Worm (Caenorhabditis elegans) whole organism, late embryonic: ENCODE measurements around the gene C34C6.10.
A peak's percentile ranks its signal among the peaks of the same experiment; 100 is the strongest.

Source experiments
- C08G9.2 ChIP-seq: sonication (generic microtip); optimal IDR thresholded peaks from 2 replicates; lab custom pipeline; 2016; ENCODE audit warnings: mild to moderate bottlenecking, missing genetic modification characterization, moderate library complexity, missing compliant biosample characterization
- C38D4.7 ChIP-seq: fragments of 200-800 bp; sonication (Bioruptor generic); optimal IDR thresholded peaks from 2 replicates; lab custom pipeline; 2018; ENCODE audit warnings: mild to moderate bottlenecking, missing genetic modification characterization, moderate library complexity, missing compliant biosample characterization
- K09A11.1 ChIP-seq: sonication (generic microtip); optimal IDR thresholded peaks from 2 replicates; lab custom pipeline; 2017; ENCODE audit warnings: antibody characterized with exemption, mild to moderate bottlenecking, missing genetic modification characterization, missing compliant biosample characterization; ENCODE audit not compliant: insufficient read depth
- ahr-1 ChIP-seq: sonication (generic microtip); optimal IDR thresholded peaks from 2 replicates; lab custom pipeline; 2016; ENCODE audit warnings: missing genetic modification characterization, missing compliant biosample characterization
- ceh-18 ChIP-seq: sonication (generic microtip); optimal IDR thresholded peaks from 2 replicates; lab custom pipeline; 2016; ENCODE audit warnings: missing genetic modification characterization, missing compliant biosample characterization
- ceh-19 ChIP-seq: fragments of 200-800 bp; sonication (Bioruptor generic); optimal IDR thresholded peaks from 2 replicates; lab custom pipeline; 2018; ENCODE audit warnings: mild to moderate bottlenecking, missing genetic modification characterization, missing compliant biosample characterization
- ceh-22 ChIP-seq: sonication (generic microtip); optimal IDR thresholded peaks from 2 replicates; lab custom pipeline; 2017; ENCODE audit warnings: missing biosample characterization, missing genetic modification characterization
- ceh-24 ChIP-seq: sonication (generic microtip); optimal IDR thresholded peaks from 2 replicates; lab custom pipeline; 2016; ENCODE audit warnings: mild to moderate bottlenecking, missing genetic modification characterization, missing compliant biosample characterization
- ceh-31 ChIP-seq: sonication (generic microtip); optimal IDR thresholded peaks from 2 replicates; lab custom pipeline; 2016; ENCODE audit warnings: missing genetic modification characterization, missing compliant biosample characterization
- ceh-48 ChIP-seq: sonication (generic microtip); optimal IDR thresholded peaks from 2 replicates; lab custom pipeline; 2016; ENCODE audit warnings: missing genetic modification characterization, inconsistent platforms, missing compliant biosample characterization
- dmd-4 ChIP-seq: sonication (generic microtip); optimal IDR thresholded peaks from 2 replicates; lab custom pipeline; 2016; ENCODE audit warnings: borderline replicate concordance, missing genetic modification characterization, missing compliant biosample characterization
- elt-2 ChIP-seq: sonication (generic microtip); optimal IDR thresholded peaks from 2 replicates; lab custom pipeline; 2016; ENCODE audit warnings: missing genetic modification reagents, missing genetic modification characterization, missing compliant biosample characterization
- ets-4 ChIP-seq: sonication (generic microtip); optimal IDR thresholded peaks from 2 replicates; lab custom pipeline; 2016; ENCODE audit warnings: missing genetic modification characterization, missing compliant biosample characterization
- eyg-1 ChIP-seq: sonication (generic microtip); optimal IDR thresholded peaks from 2 replicates; lab custom pipeline; 2016; ENCODE audit warnings: missing genotype, missing genetic modification characterization, missing compliant biosample characterization
- fax-1 ChIP-seq: sonication (generic microtip); optimal IDR thresholded peaks from 2 replicates; lab custom pipeline; 2016; ENCODE audit warnings: missing genotype, missing genetic modification characterization, missing compliant biosample characterization
- fkh-6 ChIP-seq: sonication (generic microtip); optimal IDR thresholded peaks from 2 replicates; lab custom pipeline; 2016; ENCODE audit warnings: missing genetic modification characterization, missing compliant biosample characterization
- hlh-13 ChIP-seq: fragments of 200-800 bp; sonication (Bioruptor generic); optimal IDR thresholded peaks from 2 replicates; lab custom pipeline; 2018; ENCODE audit warnings: mild to moderate bottlenecking, missing genetic modification characterization, missing compliant biosample characterization
- hlh-30 ChIP-seq: sonication (generic microtip); optimal IDR thresholded peaks from 2 replicates; lab custom pipeline; 2017; ENCODE audit warnings: antibody characterized with exemption, missing genetic modification characterization, missing compliant biosample characterization; ENCODE audit not compliant: insufficient read depth
- hlh-6 ChIP-seq: sonication (generic microtip); optimal IDR thresholded peaks from 2 replicates; lab custom pipeline; 2016; ENCODE audit warnings: missing genotype, missing genetic modification characterization, missing compliant biosample characterization
- hlh-8 ChIP-seq: sonication (generic microtip); optimal IDR thresholded peaks from 2 replicates; lab custom pipeline; 2016; ENCODE audit warnings: missing genotype, missing genetic modification characterization, missing compliant biosample characterization
- madf-2 ChIP-seq: sonication (generic microtip); optimal IDR thresholded peaks from 2 replicates; lab custom pipeline; 2017; ENCODE audit warnings: missing genetic modification characterization, missing compliant biosample characterization
- mec-3 ChIP-seq: sonication (generic microtip); optimal IDR thresholded peaks from 2 replicates; lab custom pipeline; 2016; ENCODE audit warnings: borderline replicate concordance, missing genetic modification characterization, missing compliant biosample characterization
- nfya-1 ChIP-seq: sonication (generic microtip); optimal IDR thresholded peaks from 2 replicates; lab custom pipeline; 2017; ENCODE audit warnings: missing genetic modification characterization, mild to moderate bottlenecking, missing compliant biosample characterization, antibody characterized with exemption, moderate library complexity
- odd-2 ChIP-seq: sonication (generic microtip); optimal IDR thresholded peaks from 2 replicates; lab custom pipeline; 2017; ENCODE audit warnings: antibody characterized with exemption, mild to moderate bottlenecking, missing genetic modification characterization, missing compliant biosample characterization
- pha-4 ChIP-seq: fragments of 150-350 bp; optimal IDR thresholded peaks from 2 replicates; lab custom pipeline; 2018; ENCODE audit warnings: missing biosample characterization, missing genetic modification reagents, missing genetic modification characterization
- ref-2 ChIP-seq: sonication (generic microtip); optimal IDR thresholded peaks from 2 replicates; lab custom pipeline; 2016; ENCODE audit warnings: missing genetic modification characterization, missing compliant biosample characterization
- sox-4 ChIP-seq: sonication (generic microtip); optimal IDR thresholded peaks from 2 replicates; lab custom pipeline; 2017; ENCODE audit warnings: mild to moderate bottlenecking, missing genetic modification characterization, inconsistent platforms, missing compliant biosample characterization
- tbx-2 ChIP-seq: sonication (generic microtip); optimal IDR thresholded peaks from 2 replicates; lab custom pipeline; 2016; ENCODE audit warnings: missing genetic modification characterization, missing compliant biosample characterization
- tbx-7 ChIP-seq: sonication (generic microtip); optimal IDR thresholded peaks from 2 replicates; lab custom pipeline; 2016; ENCODE audit warnings: missing genotype, missing genetic modification characterization, missing compliant biosample characterization
- unc-86 ChIP-seq: sonication (generic microtip); optimal IDR thresholded peaks from 2 replicates; lab custom pipeline; 2016; ENCODE audit warnings: missing genetic modification characterization, missing compliant biosample characterization
- zip-5 ChIP-seq: sonication (generic microtip); optimal IDR thresholded peaks from 2 replicates; lab custom pipeline; 2016; ENCODE audit warnings: missing genetic modification characterization, missing compliant biosample characterization
- ztf-16 ChIP-seq: sonication (generic microtip); optimal IDR thresholded peaks from 2 replicates; lab custom pipeline; 2017; ENCODE audit warnings: missing genetic modification characterization, missing compliant biosample characterization

C34C6.10 gene

DNA sequence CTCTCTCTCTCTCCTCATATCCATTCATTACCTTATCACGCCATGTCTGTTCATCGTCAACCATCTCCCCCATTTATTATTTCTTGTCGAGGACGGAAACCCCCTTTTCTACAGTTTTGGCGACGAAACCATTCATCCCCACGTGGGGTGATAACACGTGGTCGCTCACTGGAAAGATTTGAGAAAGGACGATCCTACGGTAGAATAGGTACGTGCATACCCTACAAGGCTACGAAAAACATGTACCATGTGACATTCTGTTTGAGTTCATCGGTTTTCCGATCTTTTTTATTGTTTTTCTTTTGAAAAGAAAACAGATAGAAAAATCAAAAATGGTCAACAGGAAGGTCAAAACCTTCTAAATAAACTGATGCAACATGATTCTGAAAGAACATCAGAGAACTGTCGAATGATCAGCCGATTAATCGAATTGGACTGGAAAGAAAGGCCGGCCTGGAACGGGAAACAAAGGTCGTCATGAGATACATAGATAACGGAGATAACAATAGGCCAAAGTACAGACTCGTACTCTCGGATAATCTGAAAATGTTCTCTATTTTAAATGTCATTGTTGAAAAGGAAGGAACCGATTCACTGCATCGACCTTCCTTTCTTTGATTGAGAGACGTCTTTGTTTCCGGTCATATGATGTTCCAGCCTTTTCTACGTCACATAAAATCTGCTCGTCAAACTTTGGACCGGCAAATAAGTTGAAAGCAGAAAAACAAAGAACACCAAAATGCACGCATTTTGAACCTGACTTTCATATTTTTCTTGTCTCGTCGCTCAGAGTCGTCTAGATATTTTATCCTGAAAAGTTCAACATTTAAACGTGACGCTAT is 46.5 kb upstream of the C34C6.10 start:
- TF ChIP-seq tbx-7 (tag; lab: Kevin White, UChicago), result no peak
- no peak for TF ChIP-seq zip-5
- TF ChIP-seq nfya-1 (tag; lab: Kevin White, UChicago), result no peak
- TF ChIP-seq ahr-1 (tag; lab: Kevin White, UChicago), result no peak
- TF ChIP-seq ceh-31 (tag; lab: Kevin White, UChicago), result no peak
- no peak for TF ChIP-seq fax-1 (tag; lab: Kevin White, UChicago)
- TF ChIP-seq hlh-6 (tag; lab: Kevin White, UChicago), result no peak
- TF ChIP-seq unc-86 (tag; lab: Kevin White, UChicago), result no peak
- TF ChIP-seq C38D4.7 (GFP tag; lab: Kevin White, UChicago), result no peak
- TF ChIP-seq ref-2 (tag; lab: Kevin White, UChicago), result no peak
- no peak for TF ChIP-seq odd-2 (tag; lab: Kevin White, UChicago)

DNA sequence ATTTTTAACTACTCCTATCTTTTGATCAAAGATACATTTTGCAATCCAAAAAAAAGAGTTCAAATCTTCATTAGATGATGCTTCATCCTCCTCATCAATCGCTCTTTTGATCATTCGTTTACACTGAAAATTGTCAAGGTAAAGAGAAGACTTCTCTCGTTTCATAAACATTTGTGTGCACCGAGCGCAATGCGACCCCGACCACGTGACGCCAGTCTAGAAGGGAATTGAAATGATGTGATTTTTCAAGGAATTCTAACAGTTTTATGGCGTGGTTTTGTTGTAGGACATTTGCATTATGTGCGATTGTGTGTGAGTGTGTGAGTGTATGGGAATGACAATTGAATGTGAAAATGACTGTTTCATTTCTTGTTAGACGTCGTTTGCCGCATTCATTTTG is 45.6 kb upstream of the C34C6.10 start:
- peak; percentile 35 for TF ChIP-seq hlh-30 (tag; lab: Kevin White, UChicago)
- no peak for TF ChIP-seq C08G9.2 (tag; lab: Kevin White, UChicago)

DNA sequence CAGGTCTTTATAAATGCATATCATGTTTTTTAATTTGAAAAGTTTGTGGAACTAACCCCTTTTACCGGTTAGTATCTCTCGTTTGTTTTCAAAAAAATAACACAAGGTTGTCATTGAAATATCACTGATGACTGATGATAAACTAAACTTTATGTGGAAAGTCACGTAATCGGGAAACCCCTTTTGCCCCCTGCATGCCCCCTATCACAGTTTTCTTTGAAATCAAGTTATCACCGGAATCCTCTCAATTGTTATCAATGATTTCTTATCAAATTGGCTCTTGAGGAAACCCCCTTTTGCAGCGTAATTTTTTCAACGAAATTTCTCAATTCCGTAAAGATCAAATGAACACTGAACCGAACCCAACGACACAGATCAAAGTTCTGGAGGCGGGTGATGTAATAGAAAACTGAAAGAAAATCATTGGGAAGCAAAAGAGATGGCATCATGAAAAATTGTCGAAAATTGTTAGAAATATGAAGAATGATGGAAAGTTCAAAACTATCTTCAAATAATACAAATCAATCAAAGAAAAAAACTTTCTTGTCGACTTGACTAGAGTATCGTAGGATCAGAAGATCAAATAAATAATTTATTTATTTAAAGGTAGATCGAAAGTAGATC is 44.8 kb upstream of the C34C6.10 start:
- TF ChIP-seq elt-2 (tag; lab: Kevin White, UChicago), result peak; percentile 95
- TF ChIP-seq mec-3 (tag; lab: Kevin White, UChicago), result no peak

DNA sequence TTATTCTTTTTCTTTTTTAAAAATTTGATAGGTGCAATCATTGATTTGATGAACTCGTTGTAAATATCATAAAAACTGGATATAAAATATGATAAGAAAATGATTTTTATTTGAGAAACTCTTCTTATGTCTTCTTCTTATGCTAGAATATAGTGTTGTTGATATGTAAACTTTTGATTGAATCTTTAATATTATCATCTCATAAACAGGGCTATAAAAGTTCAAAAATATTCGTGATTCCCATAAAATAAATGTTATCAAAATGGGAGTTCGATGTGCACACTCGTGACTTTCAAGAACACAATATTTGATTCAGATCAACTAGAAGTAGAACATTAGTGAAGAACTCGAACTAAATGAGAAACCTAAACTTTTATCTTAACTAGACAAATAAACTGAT is 43.3 kb upstream of the C34C6.10 start:
- TF ChIP-seq hlh-8 (tag; lab: Kevin White, UChicago) (no peak), ceh-22 (tag; lab: Kevin White, UChicago) (no peak)

DNA sequence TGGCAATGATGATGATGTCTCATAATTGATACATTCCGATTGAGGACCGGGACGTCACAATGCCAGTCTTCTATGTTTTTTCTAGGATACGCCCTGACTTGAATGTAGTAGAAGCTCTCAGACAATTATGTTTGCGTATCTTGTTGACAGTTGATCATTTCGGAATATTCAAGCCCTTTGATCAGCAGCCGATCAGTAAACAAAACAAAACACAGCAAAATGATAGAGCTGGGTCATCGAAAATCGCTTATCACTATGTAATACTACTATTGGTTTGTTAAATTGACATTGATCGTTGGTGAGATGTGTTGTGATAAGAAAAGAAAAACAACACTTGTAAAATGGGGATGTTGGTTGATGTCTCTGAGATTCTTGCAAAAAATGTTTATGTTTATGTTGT is 42.6 kb upstream of the C34C6.10 start:
- TF ChIP-seq elt-2 (tag; lab: Kevin White, UChicago), result peak; percentile 23
- no peak for TF ChIP-seq ceh-31 (tag; lab: Kevin White, UChicago)

DNA sequence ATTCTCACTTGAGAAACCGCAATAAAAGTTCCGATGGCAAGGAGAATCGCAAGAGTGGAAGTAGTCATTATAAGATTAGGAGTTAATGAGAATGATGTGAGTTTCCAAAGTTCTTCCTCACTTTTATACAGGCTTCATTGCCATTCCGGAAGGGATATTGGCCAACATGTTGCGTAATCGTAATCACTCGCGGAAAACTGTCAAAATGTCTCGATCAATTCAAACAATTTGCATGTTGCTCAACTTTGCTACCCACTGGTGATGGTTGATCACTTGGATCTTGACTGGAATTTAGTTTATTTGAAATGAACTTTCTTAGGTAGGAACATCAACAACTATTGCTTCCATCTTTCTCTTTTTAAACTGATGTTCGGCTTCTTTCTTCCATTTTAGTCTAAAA is 41.8 kb upstream of the C34C6.10 start, which contains the start of gene idpb-4:
Gene idpb-4, minus strand, starts transcription at position 101 of the 400 bp plus-strand sequence.
- no peak for TF ChIP-seq ztf-16 (tag; lab: Kevin White, UChicago)
- no peak for TF ChIP-seq ceh-31 (tag; lab: Kevin White, UChicago)
- no peak for TF ChIP-seq ceh-48 (tag; lab: Kevin White, UChicago)
- TF ChIP-seq tbx-2 (tag; lab: Kevin White, UChicago), result no peak
- no peak for TF ChIP-seq ceh-24 (tag; lab: Kevin White, UChicago)
- TF ChIP-seq dmd-4 (tag; lab: Kevin White, UChicago), result no peak
- no peak for TF ChIP-seq hlh-13 (GFP tag; lab: Kevin White, UChicago)
- no peak for TF ChIP-seq pha-4 (tag; lab: Kevin White, UChicago)
- no peak for TF ChIP-seq hlh-8 (tag; lab: Kevin White, UChicago)
- no peak for TF ChIP-seq K09A11.1 (tag; lab: Kevin White, UChicago)
- no peak for TF ChIP-seq fkh-6 (tag; lab: Kevin White, UChicago)
- TF ChIP-seq sox-4 (tag; lab: Kevin White, UChicago), result no peak
- TF ChIP-seq elt-2 (tag; lab: Kevin White, UChicago), result no peak
- no peak for TF ChIP-seq hlh-6 (tag; lab: Kevin White, UChicago)
- TF ChIP-seq ceh-19 (GFP tag; lab: Kevin White, UChicago), result no peak
- TF ChIP-seq eyg-1 (tag; lab: Kevin White, UChicago), result no peak
- TF ChIP-seq ceh-18 (tag; lab: Kevin White, UChicago), result no peak
- no peak for TF ChIP-seq madf-2
- no peak for TF ChIP-seq ets-4 (tag; lab: Kevin White, UChicago)
